Worm (Caenorhabditis elegans) whole organism, L4/young adult: ENCODE data around the gene Y55F3BR.6.

ENCODE experiments used
- W03F9.2 ChIP-seq: fragments of 150-350 bp; optimal IDR thresholded peaks from 2 replicates; lab custom pipeline; 2014; ENCODE audit warnings: missing biosample characterization, missing genetic modification characterization
- him-1 ChIP-seq: sonication (generic microtip); optimal IDR thresholded peaks from 2 replicates; lab custom pipeline; 2016; ENCODE audit warnings: missing genotype, missing genetic modification reagents, missing genetic modification characterization, missing compliant biosample characterization

- TF ChIP-seq W03F9.2 (no peak), him-1 (tag; lab: Kevin White, UChicago) (no peak)
These were observed 18.9 kb upstream of the Y55F3BR.6 start for ce11 chrIV:860810-861209.
